Worm (Caenorhabditis elegans): ENCODE results near the gene F36G9.13.

DNA sequence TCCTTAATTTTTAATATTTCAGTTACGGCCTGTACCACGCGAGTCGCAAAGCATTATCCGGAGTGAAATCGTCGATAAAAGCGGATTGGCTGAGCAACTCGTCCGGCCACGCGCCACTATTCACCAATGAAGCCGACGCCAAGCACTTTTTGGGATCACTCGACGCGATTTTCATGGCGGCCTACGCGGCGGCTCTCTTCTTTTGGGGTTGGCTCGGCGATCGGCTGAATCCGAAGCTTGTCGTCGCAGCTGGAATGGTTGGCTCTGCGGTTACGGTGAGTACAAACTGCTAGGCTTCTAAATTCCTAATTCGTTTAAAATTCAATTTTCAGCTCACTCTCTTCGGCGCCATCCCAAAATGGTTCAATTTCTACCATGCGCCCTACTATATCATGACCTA is 41.8 kb downstream of the F36G9.13 start:
- TF ChIP-seq spr-3 (GFP tag; optimal IDR thresholded peaks at IDR 0.05), result no peak
- no peak for TF ChIP-seq hlh-30 (tag; optimal IDR thresholded peaks at IDR 0.05; ENCODE audit: insufficient read depth)
- no peak for TF ChIP-seq nhr-10 (tag; optimal IDR thresholded peaks at IDR 0.05)
- no peak for TF ChIP-seq nhr-76 (tag; optimal IDR thresholded peaks at IDR 0.05)
- TF ChIP-seq snpc-4 (tag; optimal IDR thresholded peaks at IDR 0.05), result no peak
- TF ChIP-seq zip-11 (GFP tag; IDR thresholded peaks at IDR 0.05), result no peak
- no peak for TF ChIP-seq nhr-28 (tag; optimal IDR thresholded peaks at IDR 0.05)
- no peak for TF ChIP-seq dmd-9 (GFP tag; IDR thresholded peaks at IDR 0.05)
- TF ChIP-seq zag-1 (tag; optimal IDR thresholded peaks at IDR 0.05), result no peak
- no peak for TF ChIP-seq ceh-82 (tag; optimal IDR thresholded peaks at IDR 0.05)
- TF ChIP-seq ama-1 (optimal IDR thresholded peaks at IDR 0.05), result no peak
